Worm (Caenorhabditis elegans) whole organism, mixed stage, embryonic: ENCODE results near the gene catp-2.

Source experiments
- elt-3 ChIP-seq: fragments of 150-350 bp; optimal IDR thresholded peaks from 2 replicates; lab custom pipeline; 2014; ENCODE audit warnings: missing biosample characterization, missing genetic modification characterization
- lin-13 ChIP-seq: fragments of 150-350 bp; optimal IDR thresholded peaks from 2 replicates; lab custom pipeline; 2014; ENCODE audit warnings: missing biosample characterization, missing genetic modification characterization
- lsy-2 ChIP-seq: fragments of 150-350 bp; optimal IDR thresholded peaks from 2 replicates; lab custom pipeline; 2014; ENCODE audit warnings: missing biosample characterization, missing genetic modification characterization
- nhr-12 ChIP-seq: fragments of 150-350 bp; optimal IDR thresholded peaks from 2 replicates; lab custom pipeline; 2014; ENCODE audit warnings: missing biosample characterization, missing genetic modification characterization
- nhr-237 ChIP-seq: fragments of 150-350 bp; optimal IDR thresholded peaks from 2 replicates; lab custom pipeline; 2014; ENCODE audit warnings: missing biosample characterization, missing genetic modification characterization
- nhr-28 ChIP-seq: fragments of 150-350 bp; optimal IDR thresholded peaks from 2 replicates; lab custom pipeline; 2014; ENCODE audit warnings: missing biosample characterization, missing genetic modification characterization
- pha-4 ChIP-seq: fragments of 150-350 bp; optimal IDR thresholded peaks from 2 replicates; lab custom pipeline; 2018; ENCODE audit warnings: missing biosample characterization, missing genetic modification reagents, missing genetic modification characterization
- snpc-4 ChIP-seq: fragments of 150-350 bp; optimal IDR thresholded peaks from 2 replicates; lab custom pipeline; 2014; ENCODE audit warnings: missing biosample characterization, missing genetic modification characterization
- sptf-1 ChIP-seq: sonication (generic microtip); optimal IDR thresholded peaks from 2 replicates; lab custom pipeline; 2017; ENCODE audit warnings: mild to moderate bottlenecking, missing genetic modification characterization, moderate library complexity, missing compliant biosample characterization
- tbx-8 ChIP-seq: fragments of 200-800 bp; sonication (Bioruptor generic); optimal IDR thresholded peaks from 2 replicates; lab custom pipeline; 2018; ENCODE audit warnings: mild to moderate bottlenecking, missing genetic modification characterization, moderate library complexity, missing compliant biosample characterization
- unc-62 ChIP-seq: fragments of 150-350 bp; optimal IDR thresholded peaks from 2 replicates; lab custom pipeline; 2014; ENCODE audit warnings: missing biosample characterization, missing genetic modification reagents, missing genetic modification characterization
- ztf-11 ChIP-seq: fragments of 150-350 bp; optimal IDR thresholded peaks from 2 replicates; lab custom pipeline; 2014; ENCODE audit warnings: missing biosample characterization, missing genetic modification characterization

DNA sequence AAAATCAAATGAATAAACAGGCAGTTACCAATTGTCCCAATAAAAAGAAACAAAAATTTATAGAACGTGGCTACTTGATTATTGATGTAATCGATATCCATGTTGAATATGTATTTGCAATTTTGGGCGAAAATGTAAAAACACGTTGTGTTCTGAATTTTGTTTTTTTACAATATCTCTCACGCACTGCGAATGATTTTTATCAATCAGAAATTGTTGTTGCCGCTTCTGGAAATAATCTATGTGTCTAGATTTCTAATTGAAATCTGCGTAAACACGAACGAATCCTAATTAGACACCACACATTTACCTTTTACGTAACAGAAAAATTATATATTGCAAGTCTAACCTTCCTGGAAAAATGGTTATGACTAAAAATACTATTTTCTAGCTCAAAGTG, 48.6 kb downstream of the catp-2 start, which contains the start of gene srsx-13:
- TF ChIP-seq tbx-8, result no peak
- no peak for TF ChIP-seq snpc-4 (tag; lab: Kevin White, UChicago)
- TF ChIP-seq sptf-1, result no peak
- TF ChIP-seq lsy-2, result no peak
- TF ChIP-seq unc-62, result no peak
- TF ChIP-seq lin-13 (tag; lab: Kevin White, UChicago), result no peak
- no peak for TF ChIP-seq nhr-237
- TF ChIP-seq ztf-11, result no peak
- no peak for TF ChIP-seq elt-3 (tag; lab: Kevin White, UChicago)
- TF ChIP-seq pha-4, result no peak
- TF ChIP-seq nhr-12, result no peak
- TF ChIP-seq nhr-28 (tag; lab: Kevin White, UChicago), result no peak
